Fruit fly (Drosophila melanogaster) whole organism, embryonic: ENCODE results near the gene fzy.

ENCODE experiments used
- Blimp-1 ChIP-seq: fragments of 200-800 bp; sonication (Bioruptor generic); optimal IDR thresholded peaks from 3 replicates; lab custom pipeline; 2018; ENCODE audit warnings: missing biosample characterization, missing genetic modification characterization, mild to moderate bottlenecking, moderate library complexity, missing genetic modification reagents
- CG12391 ChIP-seq: fragments of 200-800 bp; sonication (Bioruptor generic); optimal IDR thresholded peaks from 3 replicates; lab custom pipeline; 2018; ENCODE audit warnings: missing biosample characterization, mild to moderate bottlenecking, missing genetic modification characterization, moderate library complexity
- CG14441 ChIP-seq: fragments of 200-800 bp; sonication (Bioruptor generic); IDR thresholded peaks from 2 replicates; pipeline ENCODE4 v1.3.6; 2022; ENCODE audit warnings: missing biosample characterization, missing genetic modification characterization
- CG15601 ChIP-seq: fragments of 200-800 bp; sonication (Bioruptor generic); optimal IDR thresholded peaks from 3 replicates; lab custom pipeline; 2019; ENCODE audit warnings: missing biosample characterization, mild to moderate bottlenecking, missing genetic modification characterization, moderate library complexity
- CG1602 ChIP-seq: fragments of 200-800 bp; sonication (Bioruptor generic); optimal IDR thresholded peaks from 3 replicates; lab custom pipeline; 2016; ENCODE audit warnings: missing biosample characterization, missing genetic modification characterization
- CG2199 ChIP-seq: fragments of 200-800 bp; sonication (Bioruptor generic); IDR thresholded peaks from 3 replicates; pipeline ENCODE4 v1.3.6; 2022; ENCODE audit warnings: missing biosample characterization, missing genetic modification characterization
- CG31224 ChIP-seq: fragments of 200-800 bp; sonication (Bioruptor generic); IDR thresholded peaks from 2 replicates; pipeline ENCODE4 v1.3.6; 2022; ENCODE audit warnings: missing biosample characterization, missing genetic modification characterization
- CG33557 ChIP-seq: fragments of 200-800 bp; sonication (Bioruptor generic); optimal IDR thresholded peaks from 2 replicates; lab custom pipeline; 2019; ENCODE audit warnings: missing biosample characterization, mild to moderate bottlenecking, missing genetic modification characterization, moderate library complexity
- CG4360 ChIP-seq: fragments of 200-800 bp; sonication (Bioruptor generic); IDR thresholded peaks from 2 replicates; pipeline ENCODE4 v1.3.6; 2022; ENCODE audit warnings: missing biosample characterization, missing genetic modification characterization
- CG4424 ChIP-seq: fragments of 200-800 bp; sonication (Bioruptor generic); optimal IDR thresholded peaks from 3 replicates; lab custom pipeline; 2016; ENCODE audit warnings: missing biosample characterization, missing genetic modification characterization
- CG6254 ChIP-seq: fragments of 200-800 bp; sonication (Bioruptor generic); optimal IDR thresholded peaks from 3 replicates; lab custom pipeline; 2017; ENCODE audit warnings: mild to moderate bottlenecking, missing biosample characterization, missing genetic modification reagents, missing genetic modification characterization
- CG6813 ChIP-seq: fragments of 200-800 bp; sonication (Bioruptor generic); optimal IDR thresholded peaks from 2 replicates; lab custom pipeline; 2017; ENCODE audit warnings: missing biosample characterization, missing genetic modification characterization, mild to moderate bottlenecking, moderate library complexity, missing genetic modification reagents
- CG6854 ChIP-seq: fragments of 200-800 bp; sonication (Bioruptor generic); optimal IDR thresholded peaks from 3 replicates; lab custom pipeline; 2017; ENCODE audit warnings: missing biosample characterization, mild to moderate bottlenecking, missing genetic modification characterization
- CG9932 ChIP-seq: fragments of 200-800 bp; sonication (Bioruptor generic); IDR thresholded peaks from 2 replicates; pipeline ENCODE4 v1.3.6; 2022; ENCODE audit warnings: missing biosample characterization, missing genetic modification characterization
- CkIIα-i1 ChIP-seq: fragments of 200-800 bp; sonication (Bioruptor generic); IDR thresholded peaks from 2 replicates; pipeline ENCODE4 v1.3.6; 2022; ENCODE audit warnings: missing biosample characterization, missing genetic modification characterization
- D ChIP-seq, 2 experiments: fragments of 200-800 bp in 1 of 2; fragments of >200 bp in 1 of 2; sonication (Bioruptor generic) in 1 of 2; optimal IDR thresholded peaks; 2 replicates in 1 of 2; 3 replicates in 1 of 2; lab custom pipeline; 2017; ENCODE audit warnings: mild to moderate bottlenecking in 1 of 2, missing biosample characterization in 1 of 2, missing genetic modification characterization in 1 of 2, missing genetic modification reagents in 1 of 2
- Dp ChIP-seq: fragments of 200-800 bp; sonication (Bioruptor generic); optimal IDR thresholded peaks from 2 replicates; lab custom pipeline; 2018; ENCODE audit warnings: missing biosample characterization, mild to moderate bottlenecking, missing genetic modification characterization, moderate library complexity
- E2f1 ChIP-seq: fragments of 200-800 bp; sonication (Bioruptor generic); IDR thresholded peaks from 2 replicates; pipeline ENCODE4 v1.3.6; 2022; ENCODE audit warnings: missing biosample characterization, missing genetic modification characterization
- ERR ChIP-seq: fragments of 200-800 bp; sonication (Bioruptor generic); optimal IDR thresholded peaks from 2 replicates; lab custom pipeline; 2016; ENCODE audit warnings: missing biosample characterization, missing genetic modification characterization
- Gsc ChIP-seq: fragments of 200-800 bp; sonication (Bioruptor generic); IDR thresholded peaks from 2 replicates; pipeline ENCODE4 v1.3.6; 2022; ENCODE audit warnings: missing biosample characterization, missing genetic modification characterization
- Kr ChIP-seq: fragments of 200-800 bp; sonication (Bioruptor generic); optimal IDR thresholded peaks from 2 replicates; lab custom pipeline; 2017; ENCODE audit warnings: missing biosample characterization, mild to moderate bottlenecking, missing genetic modification characterization
- Lpt ChIP-seq: fragments of >200 bp; optimal IDR thresholded peaks from 2 replicates; lab custom pipeline; 2018; ENCODE audit warnings: missing biosample characterization, missing genetic modification characterization
- MBD-R2 ChIP-seq: fragments of 200-800 bp; sonication (Bioruptor generic); IDR thresholded peaks from 2 replicates; pipeline ENCODE4 v1.3.6; 2022; ENCODE audit warnings: missing biosample characterization, missing genetic modification characterization
- Med ChIP-seq: fragments of 200-800 bp; sonication (Bioruptor generic); peaks from one replicate; lab custom pipeline; 2016; ENCODE audit warnings: missing biosample characterization, missing genetic modification characterization, mild to moderate bottlenecking, inconsistent platforms, moderate library complexity
- NK7.1 ChIP-seq: fragments of 200-800 bp; sonication (Bioruptor generic); optimal IDR thresholded peaks from 3 replicates; lab custom pipeline; 2016; ENCODE audit warnings: missing biosample characterization, missing genetic modification characterization
- Oli ChIP-seq: fragments of 200-800 bp; sonication (Bioruptor generic); optimal IDR thresholded peaks from 2 replicates; lab custom pipeline; 2018; ENCODE audit warnings: missing biosample characterization, mild to moderate bottlenecking, missing genetic modification characterization, moderate library complexity
- Opbp ChIP-seq: fragments of 200-800 bp; sonication (Bioruptor generic); IDR thresholded peaks from 3 replicates; pipeline ENCODE4 v1.3.6; 2022; ENCODE audit warnings: missing biosample characterization, missing genetic modification characterization; ENCODE audit not compliant: partially characterized antibody
- Pdp1 ChIP-seq, 2 experiments: fragments of 200-800 bp; sonication (Bioruptor generic); optimal IDR thresholded peaks; 3 replicates each; lab custom pipeline; 2016; ENCODE audit warnings: missing biosample characterization in 2 of 2, missing genetic modification characterization in 2 of 2, mild to moderate bottlenecking in 1 of 2, moderate library complexity in 1 of 2
- Ravus ChIP-seq: fragments of 200-800 bp; sonication (Bioruptor generic); IDR thresholded peaks from 2 replicates; pipeline ENCODE4 v1.3.6; 2022; ENCODE audit warnings: missing biosample characterization, missing genetic modification characterization
- Xrp1 ChIP-seq: fragments of 200-800 bp; sonication (Bioruptor generic); IDR thresholded peaks from 2 replicates; pipeline ENCODE4 v1.3.6; 2022; ENCODE audit warnings: missing biosample characterization, missing genetic modification characterization
- ash1 ChIP-seq: fragments of 200-800 bp; sonication (Bioruptor generic); optimal IDR thresholded peaks from 2 replicates; lab custom pipeline; 2018; ENCODE audit warnings: missing biosample characterization, mild to moderate bottlenecking, missing genetic modification characterization
- bbx ChIP-seq: fragments of 200-800 bp; sonication (Bioruptor generic); IDR thresholded peaks from 2 replicates; pipeline ENCODE4 v1.3.6; 2022; ENCODE audit warnings: missing biosample characterization, missing genetic modification characterization; ENCODE audit not compliant: partially characterized antibody
- chinmo ChIP-seq: fragments of 200-800 bp; sonication (Bioruptor generic); IDR thresholded peaks from 4 replicates; pipeline ENCODE4 v1.3.6; 2022; ENCODE audit warnings: missing biosample characterization, missing genetic modification characterization; ENCODE audit not compliant: partially characterized antibody
- ci ChIP-seq: fragments of 200-800 bp; sonication (Bioruptor generic); IDR thresholded peaks from 3 replicates; pipeline ENCODE4 v1.3.6; 2022; ENCODE audit warnings: missing biosample characterization, missing genetic modification characterization
- crol ChIP-seq: fragments of 200-800 bp; sonication (Bioruptor generic); IDR thresholded peaks from 2 replicates; pipeline ENCODE4 v1.3.6; 2022; ENCODE audit warnings: missing biosample characterization, missing genetic modification characterization
- crp ChIP-seq, 2 experiments: fragments of 200-800 bp; sonication (Bioruptor generic); optimal IDR thresholded peaks; 2 replicates in 1 of 2; 3 replicates in 1 of 2; lab custom pipeline; 2017; ENCODE audit warnings: missing biosample characterization in 2 of 2, missing genetic modification characterization in 2 of 2, mild to moderate bottlenecking in 1 of 2, moderate library complexity in 1 of 2
- ken ChIP-seq: fragments of 200-800 bp; sonication (Bioruptor generic); IDR thresholded peaks from 3 replicates; pipeline ENCODE4 v1.3.6; 2022; ENCODE audit warnings: missing biosample characterization, missing genetic modification characterization
- pfk ChIP-seq: fragments of 200-800 bp; sonication (Bioruptor generic); optimal IDR thresholded peaks from 2 replicates; lab custom pipeline; 2018; ENCODE audit warnings: missing biosample characterization, mild to moderate bottlenecking, missing genetic modification characterization, moderate library complexity
- sd ChIP-seq: fragments of 200-800 bp; sonication (Bioruptor generic); optimal IDR thresholded peaks from 3 replicates; lab custom pipeline; 2018; ENCODE audit warnings: missing biosample characterization, mild to moderate bottlenecking, missing genetic modification characterization, moderate library complexity
- sob ChIP-seq: fragments of 200-800 bp; sonication (Bioruptor generic); IDR thresholded peaks from 2 replicates; pipeline ENCODE4 v1.3.6; 2022; ENCODE audit warnings: missing biosample characterization, missing genetic modification characterization
- tio ChIP-seq: fragments of 200-800 bp; sonication (Bioruptor generic); optimal IDR thresholded peaks from 2 replicates; lab custom pipeline; 2017; ENCODE audit warnings: missing biosample characterization, missing genetic modification characterization, inconsistent platforms
- twi ChIP-seq: fragments of 200-800 bp; optimal IDR thresholded peaks from 2 replicates; lab custom pipeline; 2019; ENCODE audit warnings: missing biosample characterization, mild to moderate bottlenecking, missing genetic modification characterization, moderate library complexity

Gene fzy

DNA sequence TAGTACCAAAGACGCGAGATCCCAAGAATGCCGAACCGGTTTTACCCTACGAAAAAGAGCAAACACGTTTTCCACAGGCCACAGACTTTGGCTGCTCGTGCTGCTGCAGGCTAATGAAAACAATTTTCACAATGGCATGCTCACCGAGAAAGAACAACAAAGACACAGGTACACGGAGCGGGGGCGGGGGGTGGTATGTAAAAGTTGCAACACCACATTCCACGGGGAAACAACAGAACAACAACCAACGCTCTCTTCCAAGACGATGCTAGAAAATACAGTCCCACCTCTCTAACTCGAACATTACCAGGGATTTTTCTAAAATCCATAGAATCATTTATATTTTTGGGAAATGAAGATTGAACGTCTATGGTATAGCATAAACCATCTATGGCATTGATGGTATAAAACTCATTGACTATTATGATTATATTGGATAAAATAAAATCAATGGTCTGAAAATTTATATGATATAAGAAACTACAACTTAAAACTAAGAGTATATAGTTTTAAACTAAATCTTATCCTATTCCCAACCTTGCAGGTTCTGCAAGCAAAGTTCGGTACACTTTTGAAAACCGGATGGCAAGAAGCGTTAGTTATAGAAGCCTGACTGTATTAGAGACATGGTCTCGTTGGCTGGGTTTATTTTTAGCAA is 29.2 kb upstream of the fzy start (continued):
- TF ChIP-seq twi (tag; lab: Kevin White, UChicago) (peak; percentile 22), CG9932 (GFP tag; lab: Robert Waterston, UW) (no peak), ERR (no peak), CG4360 (peak; percentile 65), Xrp1 (GFP tag; lab: Robert Waterston, UW) (0 out of 2 replicates have a peak, but pooled peaks have one; percentile 15), CG4424 (GFP tag; lab: Kevin White, UChicago) (no peak), ken (GFP tag; lab: Robert Waterston, UW) (no peak), CG2199 (GFP tag; lab: Robert Waterston, UW) (no peak), Ravus (GFP tag; lab: Robert Waterston, UW) (no peak), CG15601 (peak; percentile 16), bbx (GFP tag; lab: Robert Waterston, UW) (no peak), CG33557 (peak; percentile 38), Gsc (GFP tag; lab: Robert Waterston, UW) (no peak), CG12391 (tag; lab: Kevin White, UChicago) (peak; percentile 7), E2f1 (GFP tag; lab: Robert Waterston, UW) (no peak), Blimp-1 (GFP tag; lab: Kevin White, UChicago) (peak; percentile 13), sob (GFP tag; lab: Robert Waterston, UW) (no peak), Lpt (GFP tag; lab: Kevin White, UChicago) (peak; percentile 89), NK7.1 (GFP tag; lab: Kevin White, UChicago) (no peak), CkIIα-i1 (no peak), MBD-R2 (GFP tag; lab: Robert Waterston, UW) (no peak), Dp (no peak)

DNA sequence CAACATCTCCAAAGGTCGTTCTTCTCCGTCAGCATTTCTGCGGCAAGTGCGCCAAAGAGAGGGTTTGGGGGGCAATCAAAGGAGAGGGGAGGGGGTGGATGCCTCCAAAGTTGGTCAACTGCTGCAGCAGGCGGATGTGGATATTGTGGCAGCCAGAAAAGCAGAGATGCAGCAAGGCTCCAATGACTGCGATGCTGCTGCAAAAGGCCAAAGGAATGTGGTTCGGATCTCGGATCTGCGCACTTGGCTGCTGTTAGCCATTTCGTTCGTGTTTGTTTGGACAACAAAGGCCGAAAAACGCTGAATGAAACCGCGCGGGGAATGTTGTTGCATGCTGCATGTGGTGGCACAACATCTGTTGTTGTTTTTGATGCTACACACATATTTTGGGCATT is 28.7 kb upstream of the fzy start:
- TF ChIP-seq sob (GFP tag; lab: Robert Waterston, UW) (no peak), chinmo (0 out of 4 replicates have a peak, but pooled peaks have one; percentile 23), D (optimal IDR thresholded peaks at IDR 0.05; lab: Kevin White, UChicago) (peak; percentile 58), D (GFP tag; optimal IDR thresholded peaks at IDR 0.05; lab: Kevin White, UChicago) (no peak), twi (tag; lab: Kevin White, UChicago) (peak; percentile 82), sd (peak; percentile 13), CG14441 (GFP tag; lab: Robert Waterston, UW) (no peak), Kr (GFP tag; lab: Kevin White, UChicago) (no peak), Opbp (GFP tag; lab: Robert Waterston, UW) (0 out of 3 replicates have a peak, but pooled peaks have one; percentile 22), pfk (peak; percentile 24), CG6813 (no peak), crol (GFP tag; lab: Robert Waterston, UW) (peak; percentile 44), Pdp1 (GFP tag; optimal IDR thresholded peaks at IDR 0.05; lab: Kevin White, UChicago) (no peak), tio (no peak), CG31224 (no peak)

DNA sequence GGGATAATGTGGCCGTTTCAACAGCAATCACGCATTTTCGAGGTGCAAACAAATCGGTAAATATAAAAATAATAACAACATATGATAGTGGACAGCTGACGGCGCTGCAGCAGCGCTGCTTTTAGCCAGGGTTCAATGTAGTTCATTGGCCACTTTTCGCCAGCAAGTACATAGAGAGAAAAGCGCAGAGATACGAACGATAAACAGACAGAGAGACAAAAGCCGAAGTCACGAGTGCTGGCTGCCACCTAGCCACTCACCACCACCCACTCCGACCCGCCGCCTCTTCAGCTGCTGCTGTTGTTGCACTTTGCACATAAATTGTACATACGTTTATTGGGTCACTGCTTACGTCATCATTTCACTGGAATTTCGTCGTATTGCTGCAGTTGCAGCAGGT is 27.9 kb upstream of the fzy start:
- no peak for TF ChIP-seq ken (GFP tag; lab: Robert Waterston, UW)
- peak; percentile 9 to 33 for TF ChIP-seq crp (GFP tag; optimal IDR thresholded peaks at IDR 0.05; lab: Kevin White, UChicago)
- TF ChIP-seq ash1 (GFP tag; lab: Kevin White, UChicago) = no peak
- peak; percentile 53; the same call in 1 of the 3 replicates for TF ChIP-seq ci (GFP tag; lab: Robert Waterston, UW)
- TF ChIP-seq CG12391 (tag; lab: Kevin White, UChicago) = no peak
- TF ChIP-seq CG1602 (GFP tag; lab: Kevin White, UChicago) = no peak
- TF ChIP-seq Pdp1 (GFP tag; optimal IDR thresholded peaks at IDR 0.05; lab: Kevin White, UChicago) = peak in 1 of 2 experiments; percentile 44
- TF ChIP-seq CG6254 (GFP tag; lab: Kevin White, UChicago) = no peak
- TF ChIP-seq CG6854 (GFP tag; lab: Kevin White, UChicago) = no peak
- no peak for TF ChIP-seq Ravus (GFP tag; lab: Robert Waterston, UW)
- TF ChIP-seq Med (GFP tag; lab: Kevin White, UChicago) = peak; percentile 55
- no peak for TF ChIP-seq Oli
